Worm (Caenorhabditis elegans) whole organism, early embryonic: ENCODE measurements around the gene npr-8.

Experiments used
- B0310.2 ChIP-seq: sonication (generic microtip); optimal IDR thresholded peaks from 2 replicates; lab custom pipeline; 2016; ENCODE audit warnings: mild to moderate bottlenecking, missing genetic modification characterization, missing compliant biosample characterization
- F13C5.2 ChIP-seq: sonication (generic microtip); optimal IDR thresholded peaks from 2 replicates; lab custom pipeline; 2017; ENCODE audit warnings: mild to moderate bottlenecking, missing genetic modification characterization, inconsistent platforms, missing compliant biosample characterization
- ama-1 ChIP-seq: fragments of 150-350 bp; optimal IDR thresholded peaks from 2 replicates; lab custom pipeline; 2014
- ceh-36 ChIP-seq: sonication (generic microtip); optimal IDR thresholded peaks from 2 replicates; lab custom pipeline; 2016; ENCODE audit warnings: missing genetic modification characterization, inconsistent platforms, missing compliant biosample characterization
- hmbx-1 ChIP-seq: sonication (generic microtip); optimal IDR thresholded peaks from 2 replicates; lab custom pipeline; 2016; ENCODE audit warnings: mild to moderate bottlenecking, missing genetic modification characterization, missing compliant biosample characterization
- hmg-4 ChIP-seq: fragments of 200-800 bp; sonication (Bioruptor generic); optimal IDR thresholded peaks from 2 replicates; lab custom pipeline; 2018; ENCODE audit warnings: mild to moderate bottlenecking, missing genetic modification characterization, missing compliant biosample characterization
- pes-1 ChIP-seq: fragments of 200-800 bp; sonication (Bioruptor generic); IDR thresholded peaks from 2 replicates; pipeline ENCODE4 v1.3.6; 2022; ENCODE audit warnings: missing genetic modification reagents, missing genetic modification characterization, missing compliant biosample characterization
- scrt-1 ChIP-seq: fragments of 200-800 bp; sonication (Bioruptor generic); IDR thresholded peaks from 2 replicates; pipeline ENCODE4 v1.3.6; 2022; ENCODE audit warnings: missing genetic modification characterization, missing compliant biosample characterization
- tbx-11 ChIP-seq: fragments of 200-800 bp; sonication (Bioruptor generic); IDR thresholded peaks from 2 replicates; pipeline ENCODE4 v1.3.6; 2022; ENCODE audit warnings: missing genetic modification characterization, missing compliant biosample characterization
- tbx-37 ChIP-seq: fragments of 200-800 bp; sonication (Bioruptor generic); conservative IDR thresholded peaks from 2 replicates; pipeline ENCODE4 v1.3.6; 2022; ENCODE audit warnings: missing genetic modification reagents, missing genetic modification characterization, missing compliant biosample characterization

- no peak for TF ChIP-seq tbx-11 (GFP tag; lab: Robert Waterston, UW)
- TF ChIP-seq hmbx-1 (tag; lab: Kevin White, UChicago), result no peak
- TF ChIP-seq hmg-4 (GFP tag; lab: Kevin White, UChicago), result peak; percentile 78
- TF ChIP-seq ceh-36 (tag; lab: Kevin White, UChicago), result no peak
- no peak for TF ChIP-seq ama-1 (lab: Kevin White, UChicago)
- peak; percentile 42 for TF ChIP-seq F13C5.2
- TF ChIP-seq tbx-37, result no peak
- TF ChIP-seq scrt-1, result no peak
- no peak for TF ChIP-seq pes-1 (GFP tag; lab: Robert Waterston, UW)
- no peak for TF ChIP-seq B0310.2 (tag; lab: Kevin White, UChicago)
Observed at ce11 chrX:7334302-7334724, 42.8 kb upstream of the npr-8 start, which contains the start of gene epg-7.
